In the genomic region with DNA sequence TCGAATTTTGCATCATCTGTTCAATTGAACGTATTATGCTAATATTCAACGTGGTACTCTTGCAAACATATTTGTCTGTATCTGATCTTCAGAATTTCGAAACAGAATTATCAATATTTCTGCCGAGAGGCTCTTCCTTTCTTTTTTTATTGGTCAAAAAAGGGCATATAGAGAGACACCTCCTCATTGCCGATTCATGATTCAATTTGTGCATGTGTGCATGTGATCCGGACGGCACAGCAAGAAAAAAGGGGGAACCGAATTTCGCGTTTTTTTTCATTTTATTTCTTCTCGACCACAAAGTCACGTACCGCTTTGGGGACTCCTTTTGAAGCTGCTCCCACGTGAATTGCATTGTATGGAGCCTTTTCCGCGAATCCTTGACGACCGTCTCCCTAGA, we compare ENCODE assay signal across 1 worm cellular context.
A peak's percentile ranks its signal among the peaks of the same experiment; 100 is the strongest.
TF ChIP-seq lines count a peak whose summit lies in the region.

A gene (plus strand): TSS at position 292 of the 400 bp plus-strand sequence.

TF ChIP-seq in whole organism, L4 larva, 104 proteins besides CTCF, POLR2A, EP300 and RAD21 (continued from another document):
- TF ChIP-seq snpc-1.2 (GFP tag; IDR thresholded peaks at IDR 0.05; lab: Robert Waterston, UW) = no peak
- no peak for TF ChIP-seq daf-12 (tag; optimal IDR thresholded peaks at IDR 0.05; lab: Kevin White, UChicago)
- TF ChIP-seq hmg-1.1 (GFP tag; IDR thresholded peaks at IDR 0.05; lab: Robert Waterston, UW) = 0 out of 2 replicates have a peak, but pooled peaks have one; percentile 7
- no peak for TF ChIP-seq jun-1 (tag; optimal IDR thresholded peaks at IDR 0.05; lab: Kevin White, UChicago)
- no peak for TF ChIP-seq zfp-3 (GFP tag; conservative IDR thresholded peaks at IDR 0.05; lab: Robert Waterston, UW)
- TF ChIP-seq nhr-42 (GFP tag; IDR thresholded peaks at IDR 0.05; lab: Robert Waterston, UW) = no peak
- TF ChIP-seq R02D3.7 (tag; optimal IDR thresholded peaks at IDR 0.05; lab: Kevin White, UChicago) = no peak
- TF ChIP-seq F49E8.2 (tag; optimal IDR thresholded peaks at IDR 0.05; lab: Kevin White, UChicago; ENCODE audit: borderline replicate concordance) = no peak
- no peak for TF ChIP-seq zip-11 (GFP tag; IDR thresholded peaks at IDR 0.05; lab: Robert Waterston, UW)
- no peak for TF ChIP-seq dve-1 (tag; optimal IDR thresholded peaks at IDR 0.05; lab: Kevin White, UChicago; ENCODE audit: insufficient read depth)
- TF ChIP-seq D1046.2 (GFP tag; IDR thresholded peaks at IDR 0.05; lab: Robert Waterston, UW) = no peak
- no peak for TF ChIP-seq nhr-11 (tag; optimal IDR thresholded peaks at IDR 0.05; lab: Kevin White, UChicago)
- no peak for TF ChIP-seq saeg-2 (GFP tag; IDR thresholded peaks at IDR 0.05; lab: Robert Waterston, UW)
